Worm (Caenorhabditis elegans): ENCODE measurements around the gene D1044.1.

Gene D1044.1

ce11 chrIII:5525973-5526372, 18.1 kb upstream of the D1044.1 start, which contains the start of gene dex-1:
Gene dex-1, plus strand, starts transcription at chrIII:5526104.
- TF ChIP-seq nhr-12 (tag; optimal IDR thresholded peaks at IDR 0.05) (no peak), snpc-4 (tag; optimal IDR thresholded peaks at IDR 0.05) (no peak), elt-3 (tag; optimal IDR thresholded peaks at IDR 0.05) (no peak), ceh-16 (tag; optimal IDR thresholded peaks at IDR 0.05) (no peak), lsy-12 (tag; optimal IDR thresholded peaks at IDR 0.05) (no peak), eor-1 (tag; optimal IDR thresholded peaks at IDR 0.05) (no peak), aly-2 (tag; optimal IDR thresholded peaks at IDR 0.05) (no peak), ztf-11 (tag; optimal IDR thresholded peaks at IDR 0.05) (no peak), nhr-67 (tag; optimal IDR thresholded peaks at IDR 0.05) (no peak), mdl-1 (tag; optimal IDR thresholded peaks at IDR 0.05) (no peak), daf-12 (tag; optimal IDR thresholded peaks at IDR 0.05) (no peak), nhr-237 (tag; optimal IDR thresholded peaks at IDR 0.05) (no peak), fos-1 (tag; optimal IDR thresholded peaks at IDR 0.05) (no peak)

DNA sequence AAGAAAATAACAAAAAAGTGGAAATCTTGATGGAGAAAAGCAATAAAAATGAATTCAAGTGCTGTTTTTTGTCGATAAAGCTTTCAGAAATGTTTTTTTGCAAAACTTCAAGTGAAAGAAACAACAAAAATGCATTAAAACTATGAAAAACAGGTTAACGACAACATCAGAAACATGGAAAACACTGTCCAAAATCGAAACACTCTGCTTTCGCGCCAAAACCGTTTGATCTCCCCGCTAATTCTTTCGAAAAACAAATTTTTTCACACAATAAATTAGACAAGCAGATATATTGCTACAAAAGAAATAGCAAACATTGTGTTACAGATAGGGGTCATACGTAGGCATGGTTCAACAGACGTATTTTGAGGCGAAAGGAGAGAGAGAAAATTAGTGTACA, 2.3 kb upstream of the D1044.1 start:
- no peak for TF ChIP-seq lsy-12 (tag; optimal IDR thresholded peaks at IDR 0.05)
- peak; percentile 37 for TF ChIP-seq nhr-25 (tag; optimal IDR thresholded peaks at IDR 0.05)
- peak; percentile 26 for TF ChIP-seq hmg-11 (tag; optimal IDR thresholded peaks at IDR 0.05)

DNA sequence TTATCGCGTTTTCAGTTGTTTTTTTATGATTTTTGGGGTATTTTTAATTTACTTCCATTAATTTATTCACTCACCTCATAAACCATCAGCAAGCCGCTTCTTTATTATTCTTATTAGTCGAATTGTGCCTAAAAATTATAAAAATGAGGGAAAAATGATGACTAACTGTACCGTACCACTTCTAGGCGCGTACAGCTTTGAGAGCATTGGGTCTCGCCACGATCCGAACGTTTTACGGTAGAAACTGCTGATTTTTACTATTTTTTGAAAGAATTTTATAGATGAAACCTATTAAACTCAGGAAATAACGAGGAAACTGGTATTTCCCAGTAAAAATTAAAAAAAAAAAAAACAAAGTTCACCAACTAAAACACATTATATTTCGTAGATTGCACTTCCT, 1.0 kb upstream of the D1044.1 start, which contains the start of gene D1044.6:
Gene D1044.6, minus strand, starts transcription at position 128 of the 400 bp plus-strand sequence.
- TF ChIP-seq ama-1 (optimal IDR thresholded peaks at IDR 0.05), result no peak
- TF ChIP-seq nhr-76 (tag; optimal IDR thresholded peaks at IDR 0.05), result no peak
- TF ChIP-seq unc-62 (GFP tag; optimal IDR thresholded peaks at IDR 0.05), result no peak
- no peak for TF ChIP-seq jun-1 (tag; optimal IDR thresholded peaks at IDR 0.05)
- TF ChIP-seq nhr-77 (tag; optimal IDR thresholded peaks at IDR 0.05), result no peak
- TF ChIP-seq unc-39 (tag; optimal IDR thresholded peaks at IDR 0.05), result no peak
- TF ChIP-seq nfya-1 (tag; optimal IDR thresholded peaks at IDR 0.05; ENCODE audit: insufficient read depth), result no peak
- TF ChIP-seq ceh-9 (tag; optimal IDR thresholded peaks at IDR 0.05), result no peak
- TF ChIP-seq mdl-1 (tag; optimal IDR thresholded peaks at IDR 0.05), result no peak
- no peak for TF ChIP-seq tbx-2 (tag; optimal IDR thresholded peaks at IDR 0.05)
- no peak for TF ChIP-seq sea-2 (GFP tag; optimal IDR thresholded peaks at IDR 0.05)
- no peak for TF ChIP-seq skn-1 (tag; optimal IDR thresholded peaks at IDR 0.05)
- no peak for TF ChIP-seq elt-1 (tag; optimal IDR thresholded peaks at IDR 0.05)
- no peak for TF ChIP-seq nhr-11 (tag; optimal IDR thresholded peaks at IDR 0.05)
- TF ChIP-seq aly-2 (tag; optimal IDR thresholded peaks at IDR 0.05), result no peak
- TF ChIP-seq lin-15B (tag; optimal IDR thresholded peaks at IDR 0.05), result no peak
- no peak for TF ChIP-seq lsy-12 (tag; optimal IDR thresholded peaks at IDR 0.05)
- no peak for TF ChIP-seq pqm-1 (tag; optimal IDR thresholded peaks at IDR 0.05)

DNA sequence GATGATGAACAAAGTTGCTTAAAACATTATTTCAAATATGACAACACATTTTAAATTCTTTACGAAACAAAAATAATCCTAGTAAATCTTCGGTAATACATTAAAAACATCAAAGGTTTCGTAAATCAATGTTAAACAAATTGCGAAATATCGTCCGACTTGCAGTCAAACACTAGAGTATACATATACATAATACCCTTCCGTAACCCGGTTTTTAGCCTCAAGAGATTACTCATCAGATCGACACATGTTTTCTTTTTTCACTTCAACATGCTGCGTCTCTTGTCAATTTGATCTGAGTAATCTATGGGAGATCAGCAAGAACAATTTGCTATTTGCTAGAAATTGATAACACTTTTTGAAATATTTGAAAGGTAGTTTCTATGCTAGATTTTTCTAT, 2.2 kb downstream of the D1044.1 start:
- TF ChIP-seq pha-4 (tag; optimal IDR thresholded peaks at IDR 0.05), result no peak
- no peak for TF ChIP-seq unc-62 (GFP tag; optimal IDR thresholded peaks at IDR 0.05)
- no peak for TF ChIP-seq ceh-16 (tag; optimal IDR thresholded peaks at IDR 0.05)
- no peak for TF ChIP-seq aly-2 (tag; optimal IDR thresholded peaks at IDR 0.05)
- no peak for TF ChIP-seq daf-12 (tag; optimal IDR thresholded peaks at IDR 0.05)
- no peak for TF ChIP-seq unc-39 (tag; optimal IDR thresholded peaks at IDR 0.05)
- TF ChIP-seq elt-3 (tag; optimal IDR thresholded peaks at IDR 0.05), result no peak
- no peak for TF ChIP-seq jun-1 (tag; optimal IDR thresholded peaks at IDR 0.05)
- peak; percentile 74 for TF ChIP-seq nhr-23 (tag; optimal IDR thresholded peaks at IDR 0.05)
- TF ChIP-seq lin-39 (tag; optimal IDR thresholded peaks at IDR 0.05), result no peak
- TF ChIP-seq nhr-25 (tag; optimal IDR thresholded peaks at IDR 0.05), result peak; percentile 22
- TF ChIP-seq nfya-1 (tag; optimal IDR thresholded peaks at IDR 0.05; ENCODE audit: insufficient read depth), result peak; percentile 10
- peak; percentile 28 for TF ChIP-seq elt-1 (tag; optimal IDR thresholded peaks at IDR 0.05)
- no peak for TF ChIP-seq ZK546.5 (tag; optimal IDR thresholded peaks at IDR 0.05)
- TF ChIP-seq pqm-1 (tag; optimal IDR thresholded peaks at IDR 0.05), result no peak

DNA sequence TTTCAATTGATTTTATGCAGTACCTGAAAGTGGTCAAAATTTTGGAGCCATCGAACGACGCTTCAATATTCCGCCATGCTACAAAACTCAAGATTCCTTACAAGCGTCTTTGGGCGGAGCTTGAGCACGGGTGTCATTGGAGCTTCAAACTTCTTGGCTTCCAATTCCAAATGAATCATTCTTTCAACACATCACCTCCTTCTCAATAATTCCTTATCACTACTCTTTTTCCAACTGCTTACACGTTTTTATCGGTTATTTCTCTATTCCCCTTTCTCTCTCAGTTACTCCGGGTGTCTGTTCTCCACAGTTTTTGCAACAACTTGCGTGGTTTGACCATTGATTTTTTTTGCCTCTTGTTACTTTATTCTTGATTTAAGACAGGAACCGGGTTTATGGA, 2.6 kb downstream of the D1044.1 start, which contains the start of gene F09F7.5:
Gene F09F7.5, plus strand, starts transcription at position 258 of the 400 bp plus-strand sequence.
- TF ChIP-seq elt-2 (tag; optimal IDR thresholded peaks at IDR 0.05) (peak; percentile 70), pqm-1 (tag; optimal IDR thresholded peaks at IDR 0.05) (peak; percentile 64), nhr-67 (tag; optimal IDR thresholded peaks at IDR 0.05) (no peak)
